Fruit fly (Drosophila melanogaster) whole organism: ENCODE measurements around the gene Sas-6.

ENCODE experiments used
- CG8478 ChIP-seq: fragments of >200 bp; optimal IDR thresholded peaks from 2 replicates; lab custom pipeline; 2018; ENCODE audit warnings: inconsistent platforms
- pan ChIP-seq: fragments of >200 bp; optimal IDR thresholded peaks from 2 replicates; lab custom pipeline; 2017

- TF ChIP-seq CG8478 (no peak), pan (lab: Kevin White, UChicago) (no peak)
These were observed 35.8 kb upstream of the Sas-6 start for dm6 chr3R:29959329-29959728.
